Worm (Caenorhabditis elegans) whole organism, L2 larva: ENCODE results near the gene hgap-2.

Source experiments
- C34F6.9 ChIP-seq: fragments of 150-350 bp; optimal IDR thresholded peaks from 2 replicates; lab custom pipeline; 2014; ENCODE audit warnings: missing biosample characterization, missing genetic modification characterization
- F13H6.1 ChIP-seq: sonication (generic microtip); optimal IDR thresholded peaks from 2 replicates; lab custom pipeline; 2016; ENCODE audit warnings: missing genetic modification characterization, missing compliant biosample characterization
- R02D3.7 ChIP-seq: fragments of 150-350 bp; optimal IDR thresholded peaks from 2 replicates; lab custom pipeline; 2014; ENCODE audit warnings: missing biosample characterization, missing genetic modification characterization
- Y55F3AM.14 ChIP-seq: fragments of 200-800 bp; sonication (Bioruptor generic); optimal IDR thresholded peaks from 2 replicates; lab custom pipeline; 2018; ENCODE audit warnings: mild to moderate bottlenecking, missing genetic modification characterization, missing compliant biosample characterization
- ZK546.5 ChIP-seq: sonication (generic microtip); optimal IDR thresholded peaks from 2 replicates; lab custom pipeline; 2017; ENCODE audit warnings: missing biosample characterization, missing genetic modification characterization
- alr-1 ChIP-seq: fragments of 150-350 bp; optimal IDR thresholded peaks from 2 replicates; lab custom pipeline; 2014; ENCODE audit warnings: missing biosample characterization, missing genetic modification characterization
- ceh-16 ChIP-seq: fragments of 150-350 bp; optimal IDR thresholded peaks from 2 replicates; lab custom pipeline; 2014; ENCODE audit warnings: missing biosample characterization, missing genetic modification characterization
- ceh-82 ChIP-seq: fragments of 150-350 bp; optimal IDR thresholded peaks from 2 replicates; lab custom pipeline; 2014; ENCODE audit warnings: missing biosample characterization, missing genetic modification characterization
- crh-2 ChIP-seq: sonication (generic microtip); optimal IDR thresholded peaks from 2 replicates; lab custom pipeline; 2017; ENCODE audit warnings: missing biosample characterization, missing genetic modification characterization
- dmd-4 ChIP-seq: sonication (generic microtip); optimal IDR thresholded peaks from 2 replicates; lab custom pipeline; 2017; ENCODE audit warnings: missing biosample characterization, missing genetic modification characterization
- egl-27 ChIP-seq: sonication (generic microtip); optimal IDR thresholded peaks from 3 replicates; lab custom pipeline; 2017; ENCODE audit warnings: missing biosample characterization, missing genetic modification reagents, missing genetic modification characterization
- elt-1 ChIP-seq: fragments of 150-350 bp; optimal IDR thresholded peaks from 2 replicates; lab custom pipeline; 2014; ENCODE audit warnings: missing biosample characterization, missing genetic modification characterization
- fos-1 ChIP-seq: fragments of 150-350 bp; optimal IDR thresholded peaks from 2 replicates; lab custom pipeline; 2014; ENCODE audit warnings: missing biosample characterization, missing genetic modification characterization
- gmeb-1 ChIP-seq: fragments of 150-350 bp; optimal IDR thresholded peaks from 2 replicates; lab custom pipeline; 2014; ENCODE audit warnings: missing biosample characterization, missing genetic modification characterization
- lin-11 ChIP-seq: fragments of 150-350 bp; sonication (generic microtip); optimal IDR thresholded peaks from 2 replicates; lab custom pipeline; 2014; ENCODE audit warnings: missing biosample characterization, missing genetic modification characterization, inconsistent platforms, mixed read lengths
- lin-13 ChIP-seq: fragments of 150-350 bp; optimal IDR thresholded peaks from 2 replicates; lab custom pipeline; 2014; ENCODE audit warnings: missing biosample characterization, missing genetic modification reagents, missing genetic modification characterization
- lsy-2 ChIP-seq, 2 experiments: fragments of 150-350 bp in 1 of 2; sonication (generic microtip) in 1 of 2; optimal IDR thresholded peaks; 2 replicates each; lab custom pipeline; 2014 to 2017; ENCODE audit warnings: missing biosample characterization in 2 of 2, missing genetic modification characterization in 2 of 2
- mab-5 ChIP-seq: fragments of 150-350 bp; optimal IDR thresholded peaks from 2 replicates; lab custom pipeline; 2014; ENCODE audit warnings: missing biosample characterization, missing genetic modification characterization
- mbf-1 ChIP-seq: sonication (generic microtip); optimal IDR thresholded peaks from 2 replicates; lab custom pipeline; 2017; ENCODE audit warnings: missing biosample characterization, missing genetic modification characterization
- mdl-1 ChIP-seq, 2 experiments: fragments of 150-350 bp in 1 of 2; sonication (generic microtip) in 1 of 2; optimal IDR thresholded peaks; 2 replicates each; lab custom pipeline; 2017; ENCODE audit warnings: missing biosample characterization in 2 of 2, missing genetic modification characterization in 2 of 2
- nhr-10 ChIP-seq: sonication (generic microtip); optimal IDR thresholded peaks from 2 replicates; lab custom pipeline; 2017; ENCODE audit warnings: missing biosample characterization, missing genetic modification characterization
- nhr-11 ChIP-seq: fragments of 150-350 bp; optimal IDR thresholded peaks from 2 replicates; lab custom pipeline; 2014; ENCODE audit warnings: missing biosample characterization, missing genetic modification characterization
- nhr-12 ChIP-seq: fragments of 150-350 bp; optimal IDR thresholded peaks from 2 replicates; lab custom pipeline; 2014; ENCODE audit warnings: missing biosample characterization, missing genetic modification characterization
- nhr-129 ChIP-seq: fragments of 150-350 bp; optimal IDR thresholded peaks from 2 replicates; lab custom pipeline; 2014; ENCODE audit warnings: missing biosample characterization, missing genetic modification characterization
- nhr-23 ChIP-seq: fragments of 150-350 bp; optimal IDR thresholded peaks from 2 replicates; lab custom pipeline; 2014; ENCODE audit warnings: missing biosample characterization, missing genetic modification reagents, missing genetic modification characterization
- nhr-237 ChIP-seq: fragments of 150-350 bp; optimal IDR thresholded peaks from 2 replicates; lab custom pipeline; 2014; ENCODE audit warnings: missing biosample characterization, missing genetic modification characterization
- nhr-25 ChIP-seq: fragments of 150-350 bp; sonication (generic microtip); optimal IDR thresholded peaks from 3 replicates; lab custom pipeline; 2014; ENCODE audit warnings: missing biosample characterization, missing genetic modification characterization
- nhr-6 ChIP-seq: fragments of 150-350 bp; optimal IDR thresholded peaks from 2 replicates; lab custom pipeline; 2014; ENCODE audit warnings: missing biosample characterization, missing genetic modification characterization
- nhr-77 ChIP-seq: fragments of 150-350 bp; optimal IDR thresholded peaks from 2 replicates; lab custom pipeline; 2014; ENCODE audit warnings: missing biosample characterization, missing genetic modification characterization
- peb-1 ChIP-seq: fragments of 150-350 bp; optimal IDR thresholded peaks from 2 replicates; lab custom pipeline; 2014; ENCODE audit warnings: missing biosample characterization, missing genetic modification characterization
- sem-4 ChIP-seq: fragments of 150-350 bp; optimal IDR thresholded peaks from 2 replicates; lab custom pipeline; 2014; ENCODE audit warnings: missing biosample characterization, missing genetic modification reagents, missing genetic modification characterization
- sma-3 ChIP-seq: sonication (generic microtip); optimal IDR thresholded peaks from 2 replicates; lab custom pipeline; 2016; ENCODE audit warnings: missing genetic modification reagents, missing genetic modification characterization, missing compliant biosample characterization
- sma-9 ChIP-seq, 2 experiments: fragments of 150-350 bp in 1 of 2; sonication (generic microtip) in 1 of 2; optimal IDR thresholded peaks; 2 replicates each; lab custom pipeline; 2014 to 2016; ENCODE audit warnings: missing genetic modification characterization in 2 of 2, mild to moderate bottlenecking in 1 of 2, missing biosample characterization in 1 of 2, missing compliant biosample characterization in 1 of 2, missing genetic modification reagents in 1 of 2, moderate library complexity in 1 of 2
- snpc-4 ChIP-seq: fragments of 150-350 bp; optimal IDR thresholded peaks from 2 replicates; lab custom pipeline; 2014; ENCODE audit warnings: missing biosample characterization, missing genetic modification characterization
- unc-39 ChIP-seq: fragments of 150-350 bp; optimal IDR thresholded peaks from 2 replicates; lab custom pipeline; 2014; ENCODE audit warnings: missing biosample characterization, missing genetic modification characterization
- unc-55 ChIP-seq: fragments of 150-350 bp; sonication (generic microtip); optimal IDR thresholded peaks from 3 replicates; lab custom pipeline; 2014; ENCODE audit warnings: missing biosample characterization, missing genetic modification reagents, missing genetic modification characterization
- unc-62 ChIP-seq: fragments of 150-350 bp; optimal IDR thresholded peaks from 2 replicates; lab custom pipeline; 2014; ENCODE audit warnings: missing biosample characterization, missing genetic modification reagents, missing genetic modification characterization
- zag-1 ChIP-seq: fragments of 150-350 bp; optimal IDR thresholded peaks from 2 replicates; lab custom pipeline; 2014; ENCODE audit warnings: missing biosample characterization, missing genetic modification characterization
- ztf-11 ChIP-seq: sonication (generic microtip); optimal IDR thresholded peaks from 2 replicates; lab custom pipeline; 2017; ENCODE audit warnings: missing biosample characterization, missing genetic modification characterization
- ztf-4 ChIP-seq: fragments of 150-350 bp; optimal IDR thresholded peaks from 2 replicates; lab custom pipeline; 2014; ENCODE audit warnings: missing biosample characterization, missing genetic modification characterization

The hgap-2 gene

ce11 chrII:8683933-8684332 lies 791 bp downstream of the hgap-2 start (continued):
- TF ChIP-seq lsy-2 (tag; optimal IDR thresholded peaks at IDR 0.05; lab: Kevin White, UChicago) = peak; percentile 38 to 79
- no peak for TF ChIP-seq peb-1 (tag; lab: Kevin White, UChicago)
- TF ChIP-seq nhr-237 (tag; lab: Kevin White, UChicago) = no peak
- TF ChIP-seq nhr-77 = no peak
- TF ChIP-seq mab-5 (tag; lab: Kevin White, UChicago) = no peak
- no peak for TF ChIP-seq nhr-6
- TF ChIP-seq snpc-4 (tag; lab: Kevin White, UChicago) = no peak
- TF ChIP-seq alr-1 (tag; lab: Kevin White, UChicago) = no peak
- TF ChIP-seq unc-62 (GFP tag; lab: Kevin White, UChicago) = no peak
- no peak for TF ChIP-seq ZK546.5 (tag; lab: Kevin White, UChicago)
- no peak for TF ChIP-seq ceh-82 (tag; lab: Kevin White, UChicago)
- TF ChIP-seq nhr-25 (tag; lab: Kevin White, UChicago) = no peak
- TF ChIP-seq F13H6.1 = no peak

ce11 chrII:8679799-8680198 lies 4.9 kb downstream of the hgap-2 start:
- TF ChIP-seq lin-11 (tag; lab: Kevin White, UChicago) (no peak), nhr-23 (tag; lab: Kevin White, UChicago) (no peak), fos-1 (tag; lab: Kevin White, UChicago) (peak; percentile 40)

- TF ChIP-seq nhr-11 (tag; lab: Kevin White, UChicago) = no peak
- TF ChIP-seq nhr-6 = no peak
- TF ChIP-seq nhr-25 (tag; lab: Kevin White, UChicago) = peak; percentile 16
- TF ChIP-seq ztf-11 = no peak
- TF ChIP-seq unc-55 (GFP tag; lab: Kevin White, UChicago) = no peak
- TF ChIP-seq mbf-1 (tag; lab: Kevin White, UChicago) = no peak
- no peak for TF ChIP-seq Y55F3AM.14 (GFP tag; lab: Kevin White, UChicago)
- TF ChIP-seq zag-1 (tag; lab: Kevin White, UChicago) = no peak
Observed at ce11 chrII:8675369-8675768, 9.4 kb downstream of the hgap-2 start.

ce11 chrII:8670835-8671234 lies 13.9 kb downstream of the hgap-2 start:
- TF ChIP-seq egl-27 = no peak
- peak; percentile 35 for TF ChIP-seq snpc-4 (tag; lab: Kevin White, UChicago)

ce11 chrII:8668871-8669270 lies 15.9 kb downstream of the hgap-2 start:
- TF ChIP-seq ZK546.5 (tag; lab: Kevin White, UChicago) (no peak), ztf-11 (no peak), lin-13 (GFP tag; lab: Kevin White, UChicago) (no peak), ztf-4 (tag; lab: Kevin White, UChicago) (no peak), lsy-2 (tag; optimal IDR thresholded peaks at IDR 0.05; lab: Kevin White, UChicago) (no peak), nhr-25 (tag; lab: Kevin White, UChicago) (no peak), dmd-4 (tag; lab: Kevin White, UChicago) (no peak), fos-1 (tag; lab: Kevin White, UChicago) (no peak), nhr-77 (no peak)

- no peak for TF ChIP-seq sma-3 (GFP tag; lab: Kevin White, UChicago)
- TF ChIP-seq peb-1 (tag; lab: Kevin White, UChicago) = no peak
- no peak for TF ChIP-seq ceh-16 (tag; lab: Kevin White, UChicago)
- no peak for TF ChIP-seq ztf-11
- no peak for TF ChIP-seq unc-39 (tag; lab: Kevin White, UChicago)
- TF ChIP-seq mbf-1 (tag; lab: Kevin White, UChicago) = no peak
- no peak for TF ChIP-seq nhr-12 (tag; lab: Kevin White, UChicago)
- no peak for TF ChIP-seq nhr-129
Observed at ce11 chrII:8664533-8664932, 20.2 kb downstream of the hgap-2 start, which contains the start of gene etc-1. TSS of gene etc-1 (plus strand) at chrII:8664833.

ce11 chrII:8661539-8661938 lies 23.2 kb downstream of the hgap-2 start, which contains the start of the genes piga-1 and eif-2Bepsilon:
TSS of gene piga-1 (minus strand) at chrII:8661712.
TSS of gene eif-2Bepsilon (plus strand) at chrII:8661869.
- TF ChIP-seq C34F6.9 (tag; lab: Kevin White, UChicago) (peak; percentile 88), nhr-10 (tag; lab: Kevin White, UChicago) (no peak), lsy-2 (tag; optimal IDR thresholded peaks at IDR 0.05; lab: Kevin White, UChicago) (peak in 1 of 2 experiments; percentile 74), nhr-129 (peak; percentile 48), mdl-1 (tag; optimal IDR thresholded peaks at IDR 0.05; lab: Kevin White, UChicago) (peak in 1 of 2 experiments; percentile 1), R02D3.7 (no peak), alr-1 (tag; lab: Kevin White, UChicago) (no peak), nhr-237 (tag; lab: Kevin White, UChicago) (no peak), crh-2 (tag; lab: Kevin White, UChicago) (peak; percentile 72), sem-4 (no peak), gmeb-1 (tag; lab: Kevin White, UChicago) (no peak), nhr-6 (peak; percentile 24), elt-1 (tag; lab: Kevin White, UChicago) (no peak), fos-1 (tag; lab: Kevin White, UChicago) (peak; percentile 21), sma-9 (GFP tag; optimal IDR thresholded peaks at IDR 0.05; lab: Kevin White, UChicago) (peak; percentile 21), sma-9 (tag; optimal IDR thresholded peaks at IDR 0.05; lab: Kevin White, UChicago) (no peak), unc-55 (GFP tag; lab: Kevin White, UChicago) (peak; percentile 84)
- TF ChIP-seq, all 48 proteins: peak for 9
